Worm (Caenorhabditis elegans): Measurements from ENCODE around the gene lap-1.

ce11 chrIII:8451181-8451580 is 49.5 kb upstream of the lap-1 start:
- TF ChIP-seq ama-1 (optimal IDR thresholded peaks at IDR 0.05) (no peak), F37D6.2 (tag; optimal IDR thresholded peaks at IDR 0.05) (no peak), jun-1 (tag; optimal IDR thresholded peaks at IDR 0.05) (no peak), fkh-10 (GFP tag; optimal IDR thresholded peaks at IDR 0.05) (no peak), unc-62 (GFP tag; optimal IDR thresholded peaks at IDR 0.05 in 1 of 2) (no peak), unc-62 (tag; optimal IDR thresholded peaks at IDR 0.05) (no peak)
